Fruit fly (Drosophila melanogaster) whole organism, embryonic: ENCODE measurements around the gene Appl.

Experiments used
- Abd-B ChIP-seq: fragments of 200-800 bp; sonication (Bioruptor generic); optimal IDR thresholded peaks from 2 replicates; lab custom pipeline; 2018; ENCODE audit warnings: missing biosample characterization, mild to moderate bottlenecking, missing genetic modification characterization, moderate library complexity
- Bgb ChIP-seq: fragments of 200-800 bp; sonication (Bioruptor generic); IDR thresholded peaks from 2 replicates; pipeline ENCODE4 v1.3.6; 2022; ENCODE audit warnings: missing biosample characterization, missing genetic modification characterization; ENCODE audit not compliant: partially characterized antibody
- CG10366 ChIP-seq: fragments of 200-800 bp; sonication (Bioruptor generic); IDR thresholded peaks from 2 replicates; pipeline ENCODE4 v1.3.6; 2022; ENCODE audit warnings: missing biosample characterization, missing genetic modification characterization
- CG10543 ChIP-seq: fragments of 200-800 bp; sonication (Bioruptor generic); optimal IDR thresholded peaks from 3 replicates; lab custom pipeline; 2017; ENCODE audit warnings: missing biosample characterization, mild to moderate bottlenecking, missing genetic modification characterization, moderate library complexity
- CG13287 ChIP-seq: fragments of 200-800 bp; sonication (Bioruptor generic); IDR thresholded peaks from 2 replicates; pipeline ENCODE4 v1.3.6; 2022; ENCODE audit warnings: missing biosample characterization, missing genetic modification characterization; ENCODE audit not compliant: partially characterized antibody
- CG13894 ChIP-seq: fragments of 200-800 bp; sonication (Bioruptor generic); optimal IDR thresholded peaks from 3 replicates; lab custom pipeline; 2018; ENCODE audit warnings: missing biosample characterization, mild to moderate bottlenecking, missing genetic modification characterization, moderate library complexity
- CG14667 ChIP-seq: fragments of 200-800 bp; sonication (Bioruptor generic); IDR thresholded peaks from 2 replicates; pipeline ENCODE4 v1.3.6; 2022; ENCODE audit warnings: missing biosample characterization, missing genetic modification characterization
- CG15514 ChIP-seq: fragments of 200-800 bp; sonication (Bioruptor generic); optimal IDR thresholded peaks from 3 replicates; lab custom pipeline; 2017; ENCODE audit warnings: missing biosample characterization, missing genetic modification characterization, mild to moderate bottlenecking, moderate library complexity, missing genetic modification reagents
- CG18599 ChIP-seq: fragments of 200-800 bp; sonication (Bioruptor generic); optimal IDR thresholded peaks from 3 replicates; lab custom pipeline; 2017; ENCODE audit warnings: missing biosample characterization, missing genetic modification characterization, mild to moderate bottlenecking, moderate library complexity, missing genetic modification reagents
- CG18619 ChIP-seq: fragments of 200-800 bp; sonication (Bioruptor generic); optimal IDR thresholded peaks from 3 replicates; lab custom pipeline; 2017; ENCODE audit warnings: missing biosample characterization, mild to moderate bottlenecking, missing genetic modification characterization
- CG30020 ChIP-seq: fragments of 200-800 bp; optimal IDR thresholded peaks from 2 replicates; lab custom pipeline; 2019; ENCODE audit warnings: missing biosample characterization, mild to moderate bottlenecking, missing genetic modification characterization, moderate library complexity
- CG3065 ChIP-seq: fragments of 200-800 bp; sonication (Bioruptor generic); optimal IDR thresholded peaks from 2 replicates; lab custom pipeline; 2016; ENCODE audit warnings: missing biosample characterization, missing genetic modification characterization
- CG3163 ChIP-seq: fragments of 200-800 bp; sonication (Bioruptor generic); optimal IDR thresholded peaks from 3 replicates; lab custom pipeline; 2016; ENCODE audit warnings: missing biosample characterization, missing genetic modification characterization
- CG4328 ChIP-seq: fragments of 200-800 bp; sonication (Bioruptor generic); optimal IDR thresholded peaks from 3 replicates; lab custom pipeline; 2017; ENCODE audit warnings: missing biosample characterization, missing genetic modification reagents, missing genetic modification characterization
- CG6254 ChIP-seq: fragments of 200-800 bp; sonication (Bioruptor generic); optimal IDR thresholded peaks from 3 replicates; lab custom pipeline; 2017; ENCODE audit warnings: mild to moderate bottlenecking, missing biosample characterization, missing genetic modification reagents, missing genetic modification characterization
- CG6765 ChIP-seq: fragments of 200-800 bp; sonication (Bioruptor generic); optimal IDR thresholded peaks from 3 replicates; lab custom pipeline; 2017; ENCODE audit warnings: missing biosample characterization, mild to moderate bottlenecking, missing genetic modification characterization
- CG7786 ChIP-seq: fragments of 200-800 bp; sonication (Bioruptor generic); optimal IDR thresholded peaks from 2 replicates; lab custom pipeline; 2016; ENCODE audit warnings: missing biosample characterization, missing genetic modification characterization
- CG8359 ChIP-seq: fragments of 200-800 bp; sonication (Bioruptor generic); optimal IDR thresholded peaks from 2 replicates; lab custom pipeline; 2017; ENCODE audit warnings: missing biosample characterization, mild to moderate bottlenecking, missing genetic modification characterization, borderline replicate concordance
- Dbx ChIP-seq: fragments of 200-800 bp; sonication (Bioruptor generic); IDR thresholded peaks from 3 replicates; pipeline ENCODE4 v1.3.6; 2022; ENCODE audit warnings: missing biosample characterization, missing genetic modification characterization
- Deaf1 ChIP-seq: fragments of 200-800 bp; optimal IDR thresholded peaks from 3 replicates; lab custom pipeline; 2019; ENCODE audit warnings: missing biosample characterization, mild to moderate bottlenecking, missing genetic modification characterization, moderate library complexity
- Dip3 ChIP-seq: fragments of 200-800 bp; sonication (Bioruptor generic); optimal IDR thresholded peaks from 3 replicates; lab custom pipeline; 2016; ENCODE audit warnings: missing biosample characterization, missing genetic modification characterization
- Dref ChIP-seq: fragments of 200-800 bp; sonication (Bioruptor generic); IDR thresholded peaks from 2 replicates; pipeline ENCODE4 v1.3.6; 2022; ENCODE audit warnings: missing biosample characterization, missing genetic modification characterization
- Drgx ChIP-seq: fragments of 200-800 bp; sonication (Bioruptor generic); IDR thresholded peaks from 2 replicates; pipeline ENCODE4 v1.3.6; 2022; ENCODE audit warnings: missing biosample characterization, missing genetic modification characterization
- GATAe ChIP-seq: fragments of 200-800 bp; sonication (Bioruptor generic); conservative IDR thresholded peaks from 2 replicates; pipeline ENCODE4 v1.3.6; 2022; ENCODE audit warnings: missing biosample characterization, missing genetic modification characterization
- Gsc ChIP-seq: fragments of 200-800 bp; sonication (Bioruptor generic); IDR thresholded peaks from 2 replicates; pipeline ENCODE4 v1.3.6; 2022; ENCODE audit warnings: missing biosample characterization, missing genetic modification characterization
- HHEX ChIP-seq: fragments of 200-800 bp; sonication (Bioruptor generic); optimal IDR thresholded peaks from 3 replicates; lab custom pipeline; 2017; ENCODE audit warnings: missing biosample characterization, mild to moderate bottlenecking, missing genetic modification characterization, missing genetic modification reagents
- HLH4C ChIP-seq: fragments of 200-800 bp; sonication (Bioruptor generic); IDR thresholded peaks from 3 replicates; pipeline ENCODE4 v1.3.6; 2022; ENCODE audit warnings: missing biosample characterization, missing genetic modification characterization; ENCODE audit not compliant: partially characterized antibody
- Kr ChIP-seq: fragments of 200-800 bp; sonication (Bioruptor generic); optimal IDR thresholded peaks from 2 replicates; lab custom pipeline; 2017; ENCODE audit warnings: missing biosample characterization, mild to moderate bottlenecking, missing genetic modification characterization
- MBD-R2 ChIP-seq: fragments of 200-800 bp; sonication (Bioruptor generic); IDR thresholded peaks from 2 replicates; pipeline ENCODE4 v1.3.6; 2022; ENCODE audit warnings: missing biosample characterization, missing genetic modification characterization
- MTF-1 ChIP-seq: fragments of 200-800 bp; sonication (Bioruptor generic); optimal IDR thresholded peaks from 2 replicates; lab custom pipeline; 2018; ENCODE audit warnings: missing biosample characterization, mild to moderate bottlenecking, missing genetic modification characterization, borderline replicate concordance
- Poxn ChIP-seq: fragments of 200-800 bp; sonication (Bioruptor generic); IDR thresholded peaks from 2 replicates; pipeline ENCODE4 v1.3.6; 2022; ENCODE audit warnings: missing biosample characterization, missing genetic modification characterization
- Scr ChIP-seq: fragments of 200-800 bp; sonication (Bioruptor generic); IDR thresholded peaks from 2 replicates; pipeline ENCODE4 v1.3.6; 2022; ENCODE audit warnings: missing biosample characterization, missing genetic modification characterization; ENCODE audit not compliant: partially characterized antibody
- Sry-δ ChIP-seq: fragments of 200-800 bp; sonication (Bioruptor generic); optimal IDR thresholded peaks from 2 replicates; lab custom pipeline; 2016; ENCODE audit warnings: missing biosample characterization, missing genetic modification characterization
- az2 ChIP-seq: fragments of 200-800 bp; sonication (Bioruptor generic); optimal IDR thresholded peaks from 3 replicates; lab custom pipeline; 2016; ENCODE audit warnings: missing biosample characterization, missing genetic modification characterization
- cad ChIP-seq: fragments of >200 bp; optimal IDR thresholded peaks from 2 replicates; lab custom pipeline; 2017; ENCODE audit warnings: missing biosample characterization, missing genetic modification characterization
- crol ChIP-seq: fragments of 200-800 bp; sonication (Bioruptor generic); IDR thresholded peaks from 2 replicates; pipeline ENCODE4 v1.3.6; 2022; ENCODE audit warnings: missing biosample characterization, missing genetic modification characterization
- danr ChIP-seq: fragments of 200-800 bp; sonication (Bioruptor generic); IDR thresholded peaks from 2 replicates; pipeline ENCODE4 v1.3.6; 2022; ENCODE audit warnings: missing biosample characterization, missing genetic modification characterization
- fd96Cb ChIP-seq: fragments of 200-800 bp; sonication (Bioruptor generic); optimal IDR thresholded peaks from 2 replicates; lab custom pipeline; 2018; ENCODE audit warnings: missing biosample characterization, mild to moderate bottlenecking, missing genetic modification characterization, moderate library complexity
- ftz-f1 ChIP-seq: fragments of 200-800 bp; sonication (Bioruptor generic); optimal IDR thresholded peaks from 2 replicates; lab custom pipeline; 2016; ENCODE audit warnings: missing biosample characterization, missing genetic modification characterization
- fu2 ChIP-seq: fragments of 200-800 bp; sonication (Bioruptor generic); optimal IDR thresholded peaks from 2 replicates; lab custom pipeline; 2016; ENCODE audit warnings: missing biosample characterization, missing genetic modification characterization
- gfzf ChIP-seq: fragments of 200-800 bp; sonication (Bioruptor generic); optimal IDR thresholded peaks from 2 replicates; lab custom pipeline; 2016; ENCODE audit warnings: missing biosample characterization, mild to moderate bottlenecking, missing genetic modification characterization, moderate library complexity
- kah ChIP-seq: fragments of 200-800 bp; sonication (Bioruptor generic); optimal IDR thresholded peaks from 2 replicates; lab custom pipeline; 2018; ENCODE audit warnings: missing biosample characterization, mild to moderate bottlenecking, missing genetic modification characterization
- otp ChIP-seq: fragments of 200-800 bp; sonication (Bioruptor generic); IDR thresholded peaks from 3 replicates; pipeline ENCODE4, ENCODE4 v1.3.6; 2022; ENCODE audit warnings: missing biosample characterization, missing genetic modification characterization
- pzg ChIP-seq: fragments of 200-800 bp; sonication (Bioruptor generic); optimal IDR thresholded peaks from 3 replicates; lab custom pipeline; 2018; ENCODE audit warnings: missing biosample characterization, mild to moderate bottlenecking, missing genetic modification characterization, moderate library complexity
- salm ChIP-seq: fragments of 200-800 bp; sonication (Bioruptor generic); optimal IDR thresholded peaks from 2 replicates; lab custom pipeline; 2018; ENCODE audit warnings: missing biosample characterization, mild to moderate bottlenecking, missing genetic modification characterization
- schlank ChIP-seq: fragments of 200-800 bp; sonication (Bioruptor generic); optimal IDR thresholded peaks from 2 replicates; lab custom pipeline; 2018; ENCODE audit warnings: missing biosample characterization, mild to moderate bottlenecking, missing genetic modification characterization
- seq ChIP-seq: fragments of 200-800 bp; sonication (Bioruptor generic); IDR thresholded peaks from 2 replicates; pipeline ENCODE4 v1.3.6; 2022; ENCODE audit warnings: missing biosample characterization, missing genetic modification characterization
- tgo ChIP-seq: fragments of 200-800 bp; sonication (Bioruptor generic); IDR thresholded peaks from 3 replicates; pipeline ENCODE4 v1.3.6; 2022; ENCODE audit warnings: missing biosample characterization, missing genetic modification characterization
- twi ChIP-seq: fragments of 200-800 bp; optimal IDR thresholded peaks from 2 replicates; lab custom pipeline; 2019; ENCODE audit warnings: missing biosample characterization, mild to moderate bottlenecking, missing genetic modification characterization, moderate library complexity
- vnd ChIP-seq: fragments of 200-800 bp; sonication (Bioruptor generic); IDR thresholded peaks from 3 replicates; pipeline ENCODE4 v1.3.6; 2022; ENCODE audit warnings: missing biosample characterization, missing genetic modification characterization; ENCODE audit not compliant: partially characterized antibody
- wor ChIP-seq: fragments of 200-800 bp; sonication (Bioruptor generic); IDR thresholded peaks from 2 replicates; pipeline ENCODE4 v1.3.6; 2022; ENCODE audit warnings: missing biosample characterization, missing genetic modification characterization

Gene Appl

dm6 chrX:623357-623756 lies 93.1 kb downstream of the Appl start, which contains the start of gene CG13369:
Gene CG13369 (plus strand): TSS chrX:623468.
- TF ChIP-seq schlank (tag; lab: Kevin White, UChicago) (no peak), CG3163 (GFP tag; lab: Kevin White, UChicago) (no peak), gfzf (GFP tag; lab: Kevin White, UChicago) (peak; percentile 4), Dbx (GFP tag; lab: Robert Waterston, UW) (no peak), CG4328 (GFP tag; lab: Kevin White, UChicago) (no peak), CG13894 (tag; lab: Kevin White, UChicago) (peak; percentile 0), HHEX (no peak), CG6254 (no peak), CG8359 (GFP tag; lab: Kevin White, UChicago) (no peak), Deaf1 (tag; lab: Kevin White, UChicago) (peak; percentile 20), CG14667 (GFP tag; lab: Robert Waterston, UW) (no peak), Dip3 (GFP tag; lab: Kevin White, UChicago) (no peak), twi (tag; lab: Kevin White, UChicago) (no peak), crol (peak; percentile 78), Gsc (GFP tag; lab: Robert Waterston, UW) (no peak), MBD-R2 (peak; percentile 36), CG3065 (no peak), CG10366 (GFP tag; lab: Robert Waterston, UW) (no peak), CG7786 (GFP tag; lab: Kevin White, UChicago) (no peak), Sry-δ (GFP tag; lab: Kevin White, UChicago) (no peak), seq (no peak), tgo (GFP tag; lab: Robert Waterston, UW) (no peak), CG6765 (GFP tag; lab: Kevin White, UChicago) (no peak), Bgb (no peak), CG13287 (GFP tag; lab: Robert Waterston, UW) (peak; percentile 22; the same call in 1 of the 2 replicates), CG10543 (GFP tag; lab: Kevin White, UChicago) (no peak), CG18599 (no peak), salm (tag; lab: Kevin White, UChicago) (no peak), otp (GFP tag; lab: Robert Waterston, UW) (no peak), ftz-f1 (GFP tag; lab: Kevin White, UChicago) (peak; percentile 78), cad (no peak), CG30020 (no peak), fu2 (GFP tag; lab: Kevin White, UChicago) (no peak), HLH4C (GFP tag; lab: Robert Waterston, UW) (0 out of 3 replicates have a peak, but pooled peaks have one; percentile 26), Scr (GFP tag; lab: Robert Waterston, UW) (peak; percentile 46), CG18619 (GFP tag; lab: Kevin White, UChicago) (no peak), wor (GFP tag; lab: Robert Waterston, UW) (no peak), Dref (GFP tag; lab: Robert Waterston, UW) (peak; percentile 43), kah (GFP tag; lab: Kevin White, UChicago) (no peak), GATAe (GFP tag; lab: Robert Waterston, UW) (peak; percentile 68), CG15514 (GFP tag; lab: Kevin White, UChicago) (peak; percentile 32), vnd (GFP tag; lab: Robert Waterston, UW) (peak; percentile 35; the same call in 1 of the 3 replicates), Abd-B (GFP tag; lab: Kevin White, UChicago) (no peak), MTF-1 (GFP tag; lab: Kevin White, UChicago) (no peak), fd96Cb (tag; lab: Kevin White, UChicago) (no peak), pzg (GFP tag; lab: Kevin White, UChicago) (peak; percentile 17), Kr (no peak), Drgx (GFP tag; lab: Robert Waterston, UW) (no peak), az2 (GFP tag; lab: Kevin White, UChicago) (no peak), Poxn (no peak), danr (no peak)
